Worm (Caenorhabditis elegans) whole organism, L4 larva: Measurements from ENCODE around the gene fmo-2.

Experiments
- aha-1 ChIP-seq: fragments of 150-350 bp; peaks from one replicate; lab custom pipeline; 2014; ENCODE audit warnings: missing biosample characterization, missing genetic modification characterization
- ceh-44 ChIP-seq: fragments of 200-800 bp; sonication (Bioruptor generic); IDR thresholded peaks from 2 replicates; pipeline ENCODE4 v1.3.6; 2022; ENCODE audit warnings: missing genetic modification reagents, missing genetic modification characterization, missing compliant biosample characterization
- ces-1 ChIP-seq: fragments of 150-350 bp; sonication (generic microtip); optimal IDR thresholded peaks from 4 replicates; lab custom pipeline; 2014; ENCODE audit warnings: missing biosample characterization, missing genetic modification reagents, missing genetic modification characterization
- dmd-6 ChIP-seq: fragments of 200-800 bp; sonication (Bioruptor generic); IDR thresholded peaks from 2 replicates; pipeline ENCODE4 v1.3.6; 2022; ENCODE audit warnings: missing genetic modification reagents, missing genetic modification characterization, missing compliant biosample characterization
- egl-27 ChIP-seq: sonication (generic microtip); optimal IDR thresholded peaks from 3 replicates; lab custom pipeline; 2017; ENCODE audit warnings: missing biosample characterization, missing genetic modification reagents, missing genetic modification characterization
- lin-13 ChIP-seq: fragments of 150-350 bp; optimal IDR thresholded peaks from 2 replicates; lab custom pipeline; 2014; ENCODE audit warnings: missing biosample characterization, missing genetic modification reagents, missing genetic modification characterization
- lin-39 ChIP-seq: fragments of 150-350 bp; optimal IDR thresholded peaks from 2 replicates; lab custom pipeline; 2014; ENCODE audit warnings: missing biosample characterization, missing genetic modification reagents, missing genetic modification characterization
- madf-9 ChIP-seq: fragments of 200-800 bp; sonication (Bioruptor generic); conservative IDR thresholded peaks from 2 replicates; pipeline ENCODE4 v1.3.6; 2022; ENCODE audit warnings: missing genetic modification reagents, missing genetic modification characterization, missing compliant biosample characterization
- mdl-1 ChIP-seq, 2 experiments: fragments of 150-350 bp in 1 of 2; sonication (generic microtip) in 1 of 2; optimal IDR thresholded peaks; 2 replicates each; lab custom pipeline; 2014 to 2017; ENCODE audit warnings: missing biosample characterization in 2 of 2, missing genetic modification characterization in 2 of 2
- mep-1 ChIP-seq: fragments of 150-350 bp; sonication (generic microtip); optimal IDR thresholded peaks from 3 replicates; lab custom pipeline; 2014; ENCODE audit warnings: missing biosample characterization, missing genetic modification characterization
- snpc-1.2 ChIP-seq: fragments of 200-800 bp; sonication (Bioruptor generic); IDR thresholded peaks from 2 replicates; pipeline ENCODE4 v1.3.6; 2022; ENCODE audit warnings: missing genetic modification reagents, missing genetic modification characterization, missing compliant biosample characterization
- unc-62 ChIP-seq, 3 experiments: fragments of 150-350 bp in 1 of 3; sonication (generic microtip); optimal IDR thresholded peaks in 2 of 3; peaks in 1 of 3; 1 replicate in 1 of 3; 2 replicates in 2 of 3; lab custom pipeline; 2014 to 2017; ENCODE audit warnings: missing biosample characterization in 3 of 3, missing genetic modification characterization in 3 of 3, missing genetic modification reagents in 3 of 3, missing genotype in 1 of 3

DNA sequence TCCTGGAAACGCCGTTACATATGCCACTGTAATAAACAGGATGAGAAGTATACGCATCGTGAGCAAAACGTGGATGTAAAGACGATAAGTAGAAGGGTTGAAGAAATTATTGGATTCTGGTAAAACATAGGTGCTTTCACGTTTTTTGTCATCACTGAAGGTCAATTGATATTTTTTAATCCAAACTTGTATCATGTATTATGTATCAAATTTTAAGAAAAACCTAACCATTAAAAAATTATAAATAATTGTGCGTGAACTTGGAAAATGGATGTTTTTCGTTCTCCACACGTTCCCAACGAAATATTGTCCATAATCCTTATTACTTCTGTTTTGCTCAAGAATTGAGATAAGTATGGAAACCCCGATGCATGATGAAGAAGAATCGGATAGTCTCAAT lies 7.8 kb downstream of the fmo-2 start, which contains the start of gene R102.8:
- TF ChIP-seq mep-1 (tag; lab: Kevin White, UChicago) (no peak), mdl-1 (tag; optimal IDR thresholded peaks at IDR 0.05; lab: Kevin White, UChicago) (no peak), snpc-1.2 (GFP tag; lab: Robert Waterston, UW) (no peak), lin-39 (tag; lab: Kevin White, UChicago) (no peak), unc-62 (GFP tag; optimal IDR thresholded peaks at IDR 0.05 in 1 of 2; lab: Kevin White, UChicago) (peak in 1 of 2 experiments; percentile 70), unc-62 (tag; optimal IDR thresholded peaks at IDR 0.05; lab: Kevin White, UChicago) (no peak), egl-27 (tag; lab: Kevin White, UChicago) (no peak), lin-13 (no peak), aha-1 (tag; lab: Kevin White, UChicago) (no peak), madf-9 (no peak), dmd-6 (GFP tag; lab: Robert Waterston, UW) (no peak), ceh-44 (GFP tag; lab: Robert Waterston, UW) (no peak), ces-1 (GFP tag; lab: Kevin White, UChicago) (no peak)
